Fruit fly (Drosophila melanogaster) whole organism, embryonic: ENCODE results near the gene Jarid2.

ENCODE experiments used
- Asciz ChIP-seq: fragments of 200-800 bp; sonication (Bioruptor generic); optimal IDR thresholded peaks from 2 replicates; lab custom pipeline; 2017; ENCODE audit warnings: missing biosample characterization, mild to moderate bottlenecking, missing genetic modification characterization, missing genetic modification reagents
- CG10366 ChIP-seq: fragments of 200-800 bp; sonication (Bioruptor generic); IDR thresholded peaks from 2 replicates; pipeline ENCODE4 v1.3.6; 2022; ENCODE audit warnings: missing biosample characterization, missing genetic modification characterization
- CG10979 ChIP-seq: fragments of 200-800 bp; sonication (Bioruptor generic); optimal IDR thresholded peaks from 2 replicates; lab custom pipeline; 2018; ENCODE audit warnings: missing biosample characterization, mild to moderate bottlenecking, missing genetic modification characterization, moderate library complexity
- CG11093 ChIP-seq: fragments of 200-800 bp; sonication (Bioruptor generic); IDR thresholded peaks from 3 replicates; pipeline ENCODE4 v1.3.6; 2022; ENCODE audit warnings: missing biosample characterization, missing genetic modification characterization
- CG15073 ChIP-seq: fragments of 200-800 bp; sonication (Bioruptor generic); optimal IDR thresholded peaks from 2 replicates; lab custom pipeline; 2016; ENCODE audit warnings: missing biosample characterization, missing genetic modification characterization
- CG1603 ChIP-seq: fragments of 200-800 bp; sonication (Bioruptor generic); optimal IDR thresholded peaks from 2 replicates; lab custom pipeline; 2019; ENCODE audit warnings: missing biosample characterization, mild to moderate bottlenecking, missing genetic modification characterization, moderate library complexity
- CG16815 ChIP-seq: fragments of 200-800 bp; sonication (Bioruptor generic); optimal IDR thresholded peaks from 3 replicates; lab custom pipeline; 2017; ENCODE audit warnings: missing biosample characterization, mild to moderate bottlenecking, missing genetic modification characterization
- CG17568 ChIP-seq: fragments of 200-800 bp; sonication (Bioruptor generic); optimal IDR thresholded peaks from 2 replicates; lab custom pipeline; 2018; ENCODE audit warnings: missing biosample characterization, mild to moderate bottlenecking, missing genetic modification characterization, moderate library complexity
- CG17612 ChIP-seq: fragments of 200-800 bp; sonication (Bioruptor generic); IDR thresholded peaks from 2 replicates; pipeline ENCODE4 v1.3.6; 2022; ENCODE audit warnings: missing biosample characterization, missing genetic modification characterization
- CG18262 ChIP-seq: fragments of 200-800 bp; optimal IDR thresholded peaks from 3 replicates; lab custom pipeline; 2019; ENCODE audit warnings: missing biosample characterization, mild to moderate bottlenecking, missing genetic modification characterization, moderate library complexity
- CG18599 ChIP-seq: fragments of 200-800 bp; sonication (Bioruptor generic); optimal IDR thresholded peaks from 3 replicates; lab custom pipeline; 2017; ENCODE audit warnings: missing biosample characterization, missing genetic modification characterization, mild to moderate bottlenecking, moderate library complexity, missing genetic modification reagents
- CG2129 ChIP-seq: fragments of 200-800 bp; sonication (Bioruptor generic); IDR thresholded peaks from 2 replicates; pipeline ENCODE4 v1.3.6; 2022; ENCODE audit warnings: missing biosample characterization, missing genetic modification characterization; ENCODE audit not compliant: partially characterized antibody
- CG31365 ChIP-seq: fragments of 200-800 bp; sonication (Bioruptor generic); optimal IDR thresholded peaks from 2 replicates; lab custom pipeline; 2018; ENCODE audit warnings: missing biosample characterization, mild to moderate bottlenecking, missing genetic modification characterization
- CG3163 ChIP-seq: fragments of 200-800 bp; sonication (Bioruptor generic); optimal IDR thresholded peaks from 3 replicates; lab custom pipeline; 2016; ENCODE audit warnings: missing biosample characterization, missing genetic modification characterization
- CG32532 ChIP-seq: fragments of 200-800 bp; sonication (Bioruptor generic); IDR thresholded peaks from 2 replicates; pipeline ENCODE4 v1.3.6; 2022; ENCODE audit warnings: missing biosample characterization, missing genetic modification characterization
- CG3995 ChIP-seq: fragments of 200-800 bp; sonication (Bioruptor generic); optimal IDR thresholded peaks from 3 replicates; lab custom pipeline; 2016; ENCODE audit warnings: missing biosample characterization, missing genetic modification characterization
- CG42726 ChIP-seq: fragments of 200-800 bp; sonication (Bioruptor generic); IDR thresholded peaks from 2 replicates; pipeline ENCODE4 v1.3.6; 2022; ENCODE audit warnings: missing biosample characterization, missing genetic modification characterization; ENCODE audit not compliant: partially characterized antibody
- CG6854 ChIP-seq: fragments of 200-800 bp; sonication (Bioruptor generic); optimal IDR thresholded peaks from 3 replicates; lab custom pipeline; 2017; ENCODE audit warnings: missing biosample characterization, mild to moderate bottlenecking, missing genetic modification characterization
- CG7839 ChIP-seq: fragments of 200-800 bp; sonication (Bioruptor generic); optimal IDR thresholded peaks from 3 replicates; lab custom pipeline; 2018; ENCODE audit warnings: missing biosample characterization, mild to moderate bottlenecking, missing genetic modification characterization, moderate library complexity
- Chrac-16 ChIP-seq: fragments of 200-800 bp; sonication (Bioruptor generic); optimal IDR thresholded peaks from 3 replicates; lab custom pipeline; 2016; ENCODE audit warnings: missing biosample characterization, missing genetic modification characterization
- CrebB ChIP-seq: fragments of 200-800 bp; sonication (Bioruptor generic); optimal IDR thresholded peaks from 3 replicates; lab custom pipeline; 2018; ENCODE audit warnings: missing biosample characterization, mild to moderate bottlenecking, missing genetic modification characterization
- Dll ChIP-seq: fragments of 200-800 bp; sonication (Bioruptor generic); IDR thresholded peaks from 4 replicates; pipeline ENCODE4 v1.3.6; 2022; ENCODE audit warnings: missing biosample characterization, missing genetic modification characterization; ENCODE audit not compliant: partially characterized antibody
- Dp ChIP-seq: fragments of 200-800 bp; sonication (Bioruptor generic); optimal IDR thresholded peaks from 2 replicates; lab custom pipeline; 2018; ENCODE audit warnings: missing biosample characterization, mild to moderate bottlenecking, missing genetic modification characterization, moderate library complexity
- H15 ChIP-seq: fragments of 200-800 bp; sonication (Bioruptor generic); IDR thresholded peaks from 3 replicates; pipeline ENCODE4 v1.3.6; 2022; ENCODE audit warnings: missing biosample characterization, missing genetic modification characterization
- HHEX ChIP-seq: fragments of 200-800 bp; sonication (Bioruptor generic); optimal IDR thresholded peaks from 3 replicates; lab custom pipeline; 2017; ENCODE audit warnings: missing biosample characterization, mild to moderate bottlenecking, missing genetic modification characterization, missing genetic modification reagents
- Med ChIP-seq: fragments of 200-800 bp; sonication (Bioruptor generic); peaks from one replicate; lab custom pipeline; 2016; ENCODE audit warnings: missing biosample characterization, missing genetic modification characterization, mild to moderate bottlenecking, inconsistent platforms, moderate library complexity
- Oli ChIP-seq: fragments of 200-800 bp; sonication (Bioruptor generic); optimal IDR thresholded peaks from 2 replicates; lab custom pipeline; 2018; ENCODE audit warnings: missing biosample characterization, mild to moderate bottlenecking, missing genetic modification characterization, moderate library complexity
- Sox102F ChIP-seq: fragments of 200-800 bp; sonication (Bioruptor generic); optimal IDR thresholded peaks from 2 replicates; lab custom pipeline; 2018; ENCODE audit warnings: missing biosample characterization, mild to moderate bottlenecking, missing genetic modification characterization, moderate library complexity
- Sry-δ ChIP-seq: fragments of 200-800 bp; sonication (Bioruptor generic); optimal IDR thresholded peaks from 2 replicates; lab custom pipeline; 2016; ENCODE audit warnings: missing biosample characterization, missing genetic modification characterization
- cato ChIP-seq: fragments of 200-800 bp; sonication (Bioruptor generic); optimal IDR thresholded peaks from 2 replicates; lab custom pipeline; 2016; ENCODE audit warnings: missing biosample characterization, missing genetic modification characterization, borderline replicate concordance
- cg ChIP-seq: fragments of 200-800 bp; sonication (Bioruptor generic); optimal IDR thresholded peaks from 3 replicates; lab custom pipeline; 2019; ENCODE audit warnings: missing biosample characterization, mild to moderate bottlenecking, missing genetic modification characterization, moderate library complexity
- ems ChIP-seq: fragments of 200-800 bp; sonication (Bioruptor generic); optimal IDR thresholded peaks from 3 replicates; lab custom pipeline; 2016; ENCODE audit warnings: missing biosample characterization, missing genetic modification characterization
- esg ChIP-seq: fragments of 200-800 bp; sonication (Bioruptor generic); conservative IDR thresholded peaks from 2 replicates; pipeline ENCODE4 v1.3.6; 2022; ENCODE audit warnings: missing biosample characterization, missing genetic modification characterization
- ewg ChIP-seq: fragments of 200-800 bp; sonication (Bioruptor generic); optimal IDR thresholded peaks from 3 replicates; lab custom pipeline; 2017; ENCODE audit warnings: mild to moderate bottlenecking, missing biosample characterization, missing genetic modification reagents, missing genetic modification characterization
- ftz-f1 ChIP-seq: fragments of 200-800 bp; sonication (Bioruptor generic); optimal IDR thresholded peaks from 2 replicates; lab custom pipeline; 2016; ENCODE audit warnings: missing biosample characterization, missing genetic modification characterization
- her ChIP-seq: fragments of 200-800 bp; sonication (Bioruptor generic); optimal IDR thresholded peaks from 2 replicates; lab custom pipeline; 2016; ENCODE audit warnings: missing biosample characterization, missing genetic modification characterization
- insv ChIP-seq, 2 experiments: fragments of 200-800 bp; sonication (Bioruptor generic); optimal IDR thresholded peaks; 3 replicates each; lab custom pipeline; 2016 to 2018; ENCODE audit warnings: missing biosample characterization in 2 of 2, missing genetic modification characterization in 2 of 2
- jigr1 ChIP-seq: fragments of 200-800 bp; sonication (Bioruptor generic); IDR thresholded peaks from 3 replicates; pipeline ENCODE4 v1.3.6; 2022; ENCODE audit warnings: missing biosample characterization, missing genetic modification characterization
- kay ChIP-seq: fragments of 200-800 bp; sonication (Bioruptor generic); optimal IDR thresholded peaks from 2 replicates; lab custom pipeline; 2016; ENCODE audit warnings: missing biosample characterization, missing genetic modification characterization
- pb ChIP-seq: fragments of 200-800 bp; sonication (Bioruptor generic); optimal IDR thresholded peaks from 3 replicates; lab custom pipeline; 2016; ENCODE audit warnings: missing biosample characterization, missing genetic modification characterization
- peb ChIP-seq: fragments of 200-800 bp; sonication (Bioruptor generic); IDR thresholded peaks from 2 replicates; pipeline ENCODE4 v1.3.6; 2022; ENCODE audit warnings: missing biosample characterization, missing genetic modification characterization
- prd ChIP-seq, 3 experiments: fragments of >200 bp in 2 of 3; fragments of 200-800 bp in 1 of 3; sonication (Bioruptor generic) in 1 of 3; optimal IDR thresholded peaks in 2 of 3; IDR thresholded peaks in 1 of 3; 2 replicates in 2 of 3; 3 replicates in 1 of 3; pipeline versions ENCODE4 v1.3.6 to Lab custom; 2017 to 2022; ENCODE audit warnings: missing biosample characterization in 1 of 3, missing genetic modification characterization in 1 of 3
- slbo ChIP-seq: fragments of 200-800 bp; sonication (Bioruptor generic); IDR thresholded peaks from 2 replicates; pipeline ENCODE4 v1.3.6; 2022; ENCODE audit warnings: missing biosample characterization, missing genetic modification characterization
- slp2 ChIP-seq: fragments of 200-800 bp; sonication (Bioruptor generic); optimal IDR thresholded peaks from 2 replicates; lab custom pipeline; 2016; ENCODE audit warnings: missing biosample characterization, missing genetic modification characterization
- tgo ChIP-seq: fragments of 200-800 bp; sonication (Bioruptor generic); IDR thresholded peaks from 3 replicates; pipeline ENCODE4 v1.3.6; 2022; ENCODE audit warnings: missing biosample characterization, missing genetic modification characterization
- tio ChIP-seq: fragments of 200-800 bp; sonication (Bioruptor generic); optimal IDR thresholded peaks from 2 replicates; lab custom pipeline; 2017; ENCODE audit warnings: missing biosample characterization, missing genetic modification characterization, inconsistent platforms
- tll ChIP-seq, 2 experiments: fragments of 200-800 bp in 1 of 2; fragments of >200 bp in 1 of 2; sonication (Bioruptor generic) in 1 of 2; optimal IDR thresholded peaks; 2 replicates each; lab custom pipeline; 2017 to 2019; ENCODE audit warnings: missing biosample characterization in 2 of 2, missing genetic modification characterization in 2 of 2, mild to moderate bottlenecking in 1 of 2, moderate library complexity in 1 of 2
- trem ChIP-seq: fragments of 200-800 bp; optimal IDR thresholded peaks from 3 replicates; lab custom pipeline; 2019; ENCODE audit warnings: missing biosample characterization, mild to moderate bottlenecking, missing genetic modification characterization, moderate library complexity
- vfl ChIP-seq: fragments of 200-800 bp; sonication (Bioruptor generic); optimal IDR thresholded peaks from 2 replicates; lab custom pipeline; 2016; ENCODE audit warnings: missing biosample characterization, missing genetic modification characterization

Gene Jarid2

dm6 chr3L:9461670-9462246, 15.1 kb upstream of the Jarid2 start (continued):
- TF ChIP-seq Oli (tag; lab: Kevin White, UChicago) (peak; percentile 35), tll (GFP tag; optimal IDR thresholded peaks at IDR 0.05; lab: Kevin White, UChicago) (no peak), ewg (no peak), HHEX (GFP tag; lab: Kevin White, UChicago) (no peak), CG42726 (GFP tag; lab: Robert Waterston, UW) (no peak), cg (GFP tag; lab: Kevin White, UChicago) (no peak), CG17612 (GFP tag; lab: Robert Waterston, UW) (no peak), CG15073 (GFP tag; lab: Kevin White, UChicago) (no peak), ems (GFP tag; lab: Kevin White, UChicago) (peak; percentile 17), CG3995 (GFP tag; lab: Kevin White, UChicago) (no peak), Sry-δ (GFP tag; lab: Kevin White, UChicago) (no peak), CG31365 (tag; lab: Kevin White, UChicago) (no peak), prd (optimal IDR thresholded peaks at IDR 0.05; lab: Kevin White, UChicago) (no peak), prd (GFP tag; IDR thresholded peaks at IDR 0.05; lab: Robert Waterston, UW) (peak; percentile 59), CrebB (no peak), tio (GFP tag; lab: Kevin White, UChicago) (no peak), pb (no peak), Chrac-16 (GFP tag; lab: Kevin White, UChicago) (no peak), CG10366 (GFP tag; lab: Robert Waterston, UW) (peak; percentile 44; the same call in 1 of the 2 replicates), kay (GFP tag; lab: Kevin White, UChicago) (no peak), H15 (no peak), Dp (no peak), CG3163 (no peak), insv (GFP tag; optimal IDR thresholded peaks at IDR 0.05; lab: Kevin White, UChicago) (no peak), trem (tag; lab: Kevin White, UChicago) (no peak), slbo (peak; percentile 59), CG10979 (tag; lab: Kevin White, UChicago) (no peak), Asciz (no peak), peb (GFP tag; lab: Robert Waterston, UW) (peak; percentile 12; the same call in 1 of the 2 replicates), tgo (GFP tag; lab: Robert Waterston, UW) (peak; percentile 21; the same call in 1 of the 3 replicates), Dll (GFP tag; lab: Robert Waterston, UW) (no peak), esg (GFP tag; lab: Robert Waterston, UW) (0 out of 2 replicates have a peak, but pooled peaks have one; percentile 28), cato (no peak), Sox102F (GFP tag; lab: Kevin White, UChicago) (peak; percentile 54), CG2129 (GFP tag; lab: Robert Waterston, UW) (no peak), CG6854 (GFP tag; lab: Kevin White, UChicago) (no peak), jigr1 (GFP tag; lab: Robert Waterston, UW) (no peak), CG32532 (peak; percentile 62), CG16815 (GFP tag; lab: Kevin White, UChicago) (no peak), CG17568 (GFP tag; lab: Kevin White, UChicago) (peak; percentile 7), CG18262 (tag; lab: Kevin White, UChicago) (no peak), CG18599 (no peak), slp2 (peak; percentile 12), vfl (GFP tag; lab: Kevin White, UChicago) (peak; percentile 29), CG1603 (peak; percentile 79), CG11093 (no peak), ftz-f1 (GFP tag; lab: Kevin White, UChicago) (peak; percentile 54), CG7839 (tag; lab: Kevin White, UChicago) (peak; percentile 38), her (GFP tag; lab: Kevin White, UChicago) (no peak), Med (GFP tag; lab: Kevin White, UChicago) (peak; percentile 95)
